Fruit fly (Drosophila melanogaster): ENCODE results near the gene CG12990.

- TF ChIP-seq CG8478 (optimal IDR thresholded peaks at IDR 0.05): no peak
- TF ChIP-seq Dll (optimal IDR thresholded peaks at IDR 0.05): no peak
- no peak for TF ChIP-seq psq (optimal IDR thresholded peaks at IDR 0.05)
These were observed 27.3 kb upstream of the CG12990 start for dm6 chrX:17698864-17699504.

All from whole organism.